Worm (Caenorhabditis elegans) whole organism, L3 larva: ENCODE data around the gene glb-33.

Source experiments
- ceh-16 ChIP-seq: sonication (generic microtip); optimal IDR thresholded peaks from 2 replicates; lab custom pipeline; 2017; ENCODE audit warnings: missing biosample characterization, missing genetic modification characterization
- egl-27 ChIP-seq: sonication (generic microtip); optimal IDR thresholded peaks from 4 replicates; lab custom pipeline; 2017; ENCODE audit warnings: missing biosample characterization, missing genetic modification reagents, missing genetic modification characterization
- nhr-11 ChIP-seq: fragments of 150-350 bp; optimal IDR thresholded peaks from 2 replicates; lab custom pipeline; 2014; ENCODE audit warnings: missing biosample characterization, missing genetic modification characterization
- nhr-25 ChIP-seq: sonication (generic microtip); optimal IDR thresholded peaks from 2 replicates; lab custom pipeline; 2017; ENCODE audit warnings: missing biosample characterization, missing genetic modification characterization
- unc-39 ChIP-seq: sonication (generic microtip); optimal IDR thresholded peaks from 4 replicates; lab custom pipeline; 2017; ENCODE audit warnings: missing biosample characterization, missing genetic modification characterization
- ztf-4 ChIP-seq: fragments of 150-350 bp; optimal IDR thresholded peaks from 2 replicates; lab custom pipeline; 2014; ENCODE audit warnings: missing biosample characterization, missing genetic modification characterization

DNA sequence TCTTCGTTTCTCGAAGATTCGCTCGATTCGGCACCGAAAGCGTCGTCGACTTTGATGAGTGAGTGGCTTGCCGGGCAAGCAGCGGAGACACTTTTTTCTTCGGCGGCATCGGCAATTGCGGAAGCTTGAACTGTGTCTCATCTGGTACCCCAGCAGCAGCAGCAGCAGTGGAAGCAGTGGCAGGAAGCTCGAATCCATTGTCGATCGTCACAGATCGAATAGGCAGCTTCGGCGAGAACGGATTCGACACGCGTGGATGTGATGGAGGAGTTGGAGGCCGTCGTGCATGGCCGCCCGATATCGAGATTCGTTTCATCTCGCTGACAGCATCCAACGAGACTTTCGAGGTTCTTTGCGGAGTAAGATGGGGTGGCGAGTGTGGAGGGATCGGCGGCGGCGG, 23.1 kb downstream of the glb-33 start:
- TF ChIP-seq unc-39 (tag; lab: Kevin White, UChicago): no peak
- no peak for TF ChIP-seq nhr-11 (tag; lab: Kevin White, UChicago)
- TF ChIP-seq egl-27 (tag; lab: Kevin White, UChicago): no peak
- no peak for TF ChIP-seq ztf-4 (tag; lab: Kevin White, UChicago)
- TF ChIP-seq ceh-16 (tag; lab: Kevin White, UChicago): no peak
- no peak for TF ChIP-seq nhr-25 (tag; lab: Kevin White, UChicago)
